Fruit fly (Drosophila melanogaster) whole organism: Measurements from ENCODE around the gene spoon.

Experiments
- CG8478 ChIP-seq: fragments of >200 bp; optimal IDR thresholded peaks from 2 replicates; lab custom pipeline; 2018; ENCODE audit warnings: inconsistent platforms
- Dll ChIP-seq: fragments of >200 bp; optimal IDR thresholded peaks from 2 replicates; lab custom pipeline; 2017
- EcR ChIP-seq, 2 experiments: fragments of >200 bp; optimal IDR thresholded peaks; 2 replicates each; lab custom pipeline; 2017; ENCODE audit warnings: missing biosample characterization in 2 of 2, missing genetic modification characterization in 2 of 2, missing genetic modification reagents in 2 of 2
- psq ChIP-seq: fragments of >200 bp; optimal IDR thresholded peaks from 2 replicates; lab custom pipeline; 2017

DNA sequence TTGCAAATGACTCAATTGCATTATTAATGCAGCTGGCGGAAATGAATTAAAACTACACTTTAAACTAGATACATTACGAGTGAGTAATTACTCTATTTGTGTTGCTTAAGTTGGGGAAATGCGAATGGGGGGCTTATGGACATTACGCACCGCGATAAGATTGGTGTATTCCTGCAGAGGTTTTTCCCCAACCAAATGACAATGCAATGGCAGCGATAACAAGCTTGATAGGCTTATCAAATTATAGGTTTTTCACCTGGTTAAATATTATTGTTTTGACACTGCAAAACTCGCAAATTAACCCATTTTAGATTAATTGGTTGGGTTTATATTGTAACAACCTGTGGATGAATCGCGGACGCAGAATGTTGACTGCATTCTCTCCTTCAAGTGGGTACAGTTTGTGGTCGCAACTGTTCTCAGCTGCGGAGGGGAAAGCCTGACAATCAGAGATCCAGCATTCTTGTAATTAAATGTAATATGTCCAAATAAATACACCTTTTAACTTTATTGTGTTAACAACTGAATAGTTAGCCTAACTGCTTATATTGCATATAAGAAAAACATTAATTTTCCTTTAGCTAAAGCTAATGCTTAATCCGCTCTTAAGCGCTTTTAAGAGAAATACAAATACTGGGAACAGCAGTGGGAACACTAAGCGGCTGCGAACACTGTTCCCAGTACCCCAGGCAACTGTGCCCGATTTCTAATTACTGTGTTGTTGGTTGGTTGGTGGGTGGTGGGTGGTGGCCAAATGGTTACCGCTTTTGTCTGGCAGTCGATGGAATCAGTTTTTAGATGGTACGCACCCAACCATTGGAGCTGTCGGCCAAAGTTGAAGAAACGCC is 12.2 kb upstream of the spoon start:
- TF ChIP-seq Dll (lab: Kevin White, UChicago): no peak
- no peak for TF ChIP-seq CG8478 (lab: Kevin White, UChicago)
- TF ChIP-seq EcR (GFP tag; optimal IDR thresholded peaks at IDR 0.05; lab: Kevin White, UChicago): no peak
- no peak for TF ChIP-seq psq
